Fruit fly (Drosophila melanogaster): Measurements from ENCODE around the gene CG15202.

The CG15202 gene

dm6 chrX:11146598-11147176 lies 4.3 kb downstream of the CG15202 start:
- peak in 1 of 2 experiments; percentile 55 for TF ChIP-seq foxo (GFP tag; optimal IDR thresholded peaks at IDR 0.05)
- peak; percentile 48 for TF ChIP-seq fru (GFP tag; optimal IDR thresholded peaks at IDR 0.05)
- peak; percentile 40 for TF ChIP-seq rgr (GFP tag; optimal IDR thresholded peaks at IDR 0.05)
- TF ChIP-seq Vsx2 (GFP tag; optimal IDR thresholded peaks at IDR 0.05; ENCODE audit: partially characterized antibody), result no peak
- no peak for TF ChIP-seq lola (GFP tag; optimal IDR thresholded peaks at IDR 0.05)
- TF ChIP-seq Hr83 (GFP tag; optimal IDR thresholded peaks at IDR 0.05; ENCODE audit: poor library complexity, severe bottlenecking), result no peak
- TF ChIP-seq N (GFP tag; optimal IDR thresholded peaks at IDR 0.05), result no peak
- peak; percentile 39 for TF ChIP-seq Sp1 (GFP tag; optimal IDR thresholded peaks at IDR 0.05)
- no peak for TF ChIP-seq Dif (GFP tag; optimal IDR thresholded peaks at IDR 0.05; ENCODE audit: partially characterized antibody)
- no peak for TF ChIP-seq Hr78 (GFP tag; optimal IDR thresholded peaks at IDR 0.05)
- TF ChIP-seq Abd-B (GFP tag; optimal IDR thresholded peaks at IDR 0.05), result no peak
- TF ChIP-seq CG9705 (GFP tag; optimal IDR thresholded peaks at IDR 0.05), result no peak
- no peak for TF ChIP-seq psq (GFP tag; optimal IDR thresholded peaks at IDR 0.05)
- TF ChIP-seq Rel (GFP tag; optimal IDR thresholded peaks at IDR 0.05), result no peak
- no peak for TF ChIP-seq Rel (tag; optimal IDR thresholded peaks at IDR 0.05)
- TF ChIP-seq dl (GFP tag; optimal IDR thresholded peaks at IDR 0.05; ENCODE audit: insufficient read depth in 1 of 2, partially characterized antibody in 2 of 2), result no peak
- TF ChIP-seq tai (GFP tag; optimal IDR thresholded peaks at IDR 0.05), result no peak
- TF ChIP-seq sage (GFP tag; optimal IDR thresholded peaks at IDR 0.05), result no peak
- TF ChIP-seq h (GFP tag; optimal IDR thresholded peaks at IDR 0.05), result peak; percentile 31
- no peak for TF ChIP-seq usp (GFP tag; optimal IDR thresholded peaks at IDR 0.05)
- peak; percentile 13 for TF ChIP-seq br (GFP tag; optimal IDR thresholded peaks at IDR 0.05)
- TF ChIP-seq dmrt93B (GFP tag; optimal IDR thresholded peaks at IDR 0.05), result no peak
- TF ChIP-seq pan (optimal IDR thresholded peaks at IDR 0.05), result no peak
- TF ChIP-seq Myc (optimal IDR thresholded peaks at IDR 0.05), result no peak
- peak; percentile 51 for TF ChIP-seq HLH106 (tag; optimal IDR thresholded peaks at IDR 0.05)
- TF ChIP-seq dsf (GFP tag; optimal IDR thresholded peaks at IDR 0.05; ENCODE audit: borderline replicate concordance), result no peak
- TF ChIP-seq CrebA (GFP tag; optimal IDR thresholded peaks at IDR 0.05; ENCODE audit: borderline replicate concordance), result no peak
- TF ChIP-seq brk (GFP tag; optimal IDR thresholded peaks at IDR 0.05), result no peak
- no peak for TF ChIP-seq Dfd (GFP tag; optimal IDR thresholded peaks at IDR 0.05)
- TF ChIP-seq OdsH (GFP tag; optimal IDR thresholded peaks at IDR 0.05), result peak; percentile 20
- peak; percentile 12 for TF ChIP-seq CG32264 (GFP tag; optimal IDR thresholded peaks at IDR 0.05)
- TF ChIP-seq jim (GFP tag; optimal IDR thresholded peaks at IDR 0.05), result no peak
- no peak for TF ChIP-seq woc (GFP tag; optimal IDR thresholded peaks at IDR 0.05)
- TF ChIP-seq Hnf4 (GFP tag; optimal IDR thresholded peaks at IDR 0.05), result no peak
- TF ChIP-seq Mio (GFP tag; optimal IDR thresholded peaks at IDR 0.05), result no peak
- no peak for TF ChIP-seq Jra (GFP tag; optimal IDR thresholded peaks at IDR 0.05)
- no peak for TF ChIP-seq GATAd (GFP tag; optimal IDR thresholded peaks at IDR 0.05)
- peak; percentile 28 for TF ChIP-seq ey (GFP tag; optimal IDR thresholded peaks at IDR 0.05)
- no peak for TF ChIP-seq sv (GFP tag; optimal IDR thresholded peaks at IDR 0.05)

- TF ChIP-seq HLH106 (tag; optimal IDR thresholded peaks at IDR 0.05), result no peak
- peak; percentile 4 for TF ChIP-seq h (GFP tag; optimal IDR thresholded peaks at IDR 0.05)
- peak; percentile 27 for TF ChIP-seq N (GFP tag; optimal IDR thresholded peaks at IDR 0.05)
- peak; percentile 15 for TF ChIP-seq br (GFP tag; optimal IDR thresholded peaks at IDR 0.05)
- TF ChIP-seq ey (GFP tag; optimal IDR thresholded peaks at IDR 0.05), result no peak
- no peak for TF ChIP-seq dl (GFP tag; optimal IDR thresholded peaks at IDR 0.05; ENCODE audit: insufficient read depth in 1 of 2, partially characterized antibody in 2 of 2)
- TF ChIP-seq Myc (optimal IDR thresholded peaks at IDR 0.05), result no peak
Observed at dm6 chrX:11147553-11148067, 5.3 kb downstream of the CG15202 start.

Data from whole organism, wandering third instar larva.